Fruit fly (Drosophila melanogaster) whole organism, embryonic: ENCODE results near the gene CG15023.

Source experiments
- ATbp ChIP-seq: fragments of 200-800 bp; sonication (Bioruptor generic); optimal IDR thresholded peaks from 2 replicates; lab custom pipeline; 2017; ENCODE audit warnings: missing biosample characterization, mild to moderate bottlenecking, missing genetic modification characterization, missing genetic modification reagents
- Atf3 ChIP-seq: fragments of 200-800 bp; sonication (Bioruptor generic); optimal IDR thresholded peaks from 3 replicates; lab custom pipeline; 2016; ENCODE audit warnings: missing biosample characterization, missing genetic modification characterization
- BEAF-32 ChIP-seq: fragments of 200-800 bp; sonication (Bioruptor generic); optimal IDR thresholded peaks from 3 replicates; lab custom pipeline; 2017; ENCODE audit warnings: missing biosample characterization, missing genetic modification characterization, mild to moderate bottlenecking, moderate library complexity, missing genetic modification reagents
- CG10274 ChIP-seq: fragments of 200-800 bp; sonication (Bioruptor generic); optimal IDR thresholded peaks from 3 replicates; lab custom pipeline; 2017; ENCODE audit warnings: missing biosample characterization, mild to moderate bottlenecking, missing genetic modification characterization
- CG10321 ChIP-seq: fragments of 200-800 bp; sonication (Bioruptor generic); IDR thresholded peaks from 2 replicates; pipeline ENCODE4 v1.3.6; 2022; ENCODE audit warnings: missing biosample characterization, missing genetic modification characterization
- CG10565 ChIP-seq: fragments of 200-800 bp; sonication (Bioruptor generic); optimal IDR thresholded peaks from 3 replicates; lab custom pipeline; 2016; ENCODE audit warnings: missing biosample characterization, mild to moderate bottlenecking, missing genetic modification characterization
- CG10654 ChIP-seq: fragments of 200-800 bp; sonication (Bioruptor generic); optimal IDR thresholded peaks from 2 replicates; lab custom pipeline; 2016; ENCODE audit warnings: missing biosample characterization, missing genetic modification characterization
- CG11398 ChIP-seq: fragments of 200-800 bp; sonication (Bioruptor generic); optimal IDR thresholded peaks from 2 replicates; lab custom pipeline; 2016; ENCODE audit warnings: missing biosample characterization, missing genetic modification characterization
- CG11456 ChIP-seq: fragments of 200-800 bp; sonication (Bioruptor generic); IDR thresholded peaks from 3 replicates; pipeline ENCODE4 v1.3.6; 2022; ENCODE audit warnings: missing biosample characterization, missing genetic modification characterization
- CG11504 ChIP-seq: fragments of 200-800 bp; sonication (Bioruptor generic); optimal IDR thresholded peaks from 3 replicates; lab custom pipeline; 2019; ENCODE audit warnings: missing biosample characterization, mild to moderate bottlenecking, missing genetic modification characterization, moderate library complexity
- CG13424 ChIP-seq: fragments of 200-800 bp; sonication (Bioruptor generic); optimal IDR thresholded peaks from 2 replicates; lab custom pipeline; 2019; ENCODE audit warnings: missing biosample characterization, mild to moderate bottlenecking, missing genetic modification characterization, moderate library complexity
- CG13775 ChIP-seq: fragments of 200-800 bp; sonication (Bioruptor generic); optimal IDR thresholded peaks from 3 replicates; lab custom pipeline; 2017; ENCODE audit warnings: missing biosample characterization, mild to moderate bottlenecking, missing genetic modification characterization
- CG13894 ChIP-seq: fragments of 200-800 bp; sonication (Bioruptor generic); optimal IDR thresholded peaks from 3 replicates; lab custom pipeline; 2018; ENCODE audit warnings: missing biosample characterization, mild to moderate bottlenecking, missing genetic modification characterization, moderate library complexity
- CG1602 ChIP-seq: fragments of 200-800 bp; sonication (Bioruptor generic); optimal IDR thresholded peaks from 3 replicates; lab custom pipeline; 2016; ENCODE audit warnings: missing biosample characterization, missing genetic modification characterization
- CG2199 ChIP-seq: fragments of 200-800 bp; sonication (Bioruptor generic); IDR thresholded peaks from 3 replicates; pipeline ENCODE4 v1.3.6; 2022; ENCODE audit warnings: missing biosample characterization, missing genetic modification characterization
- CG2889 ChIP-seq: fragments of 200-800 bp; sonication (Bioruptor generic); IDR thresholded peaks from 3 replicates; pipeline ENCODE4 v1.3.6; 2022; ENCODE audit warnings: missing biosample characterization, missing genetic modification characterization
- CG31224 ChIP-seq: fragments of 200-800 bp; sonication (Bioruptor generic); IDR thresholded peaks from 2 replicates; pipeline ENCODE4 v1.3.6; 2022; ENCODE audit warnings: missing biosample characterization, missing genetic modification characterization
- CG34224 ChIP-seq: fragments of 200-800 bp; sonication (Bioruptor generic); IDR thresholded peaks from 3 replicates; pipeline ENCODE4 v1.3.6; 2022; ENCODE audit warnings: missing biosample characterization, missing genetic modification characterization; ENCODE audit not compliant: partially characterized antibody
- CG3726 ChIP-seq: fragments of 200-800 bp; sonication (Bioruptor generic); IDR thresholded peaks from 3 replicates; pipeline ENCODE4, ENCODE4 v1.3.6; 2022; ENCODE audit warnings: missing biosample characterization, missing genetic modification characterization
- CG6654 ChIP-seq: fragments of 200-800 bp; sonication (Bioruptor generic); optimal IDR thresholded peaks from 2 replicates; lab custom pipeline; 2017; ENCODE audit warnings: missing biosample characterization, mild to moderate bottlenecking, missing genetic modification characterization
- Deaf1 ChIP-seq: fragments of 200-800 bp; optimal IDR thresholded peaks from 3 replicates; lab custom pipeline; 2019; ENCODE audit warnings: missing biosample characterization, mild to moderate bottlenecking, missing genetic modification characterization, moderate library complexity
- Dek ChIP-seq: fragments of 200-800 bp; sonication (Bioruptor generic); optimal IDR thresholded peaks from 3 replicates; lab custom pipeline; 2019; ENCODE audit warnings: missing biosample characterization, mild to moderate bottlenecking, missing genetic modification characterization, moderate library complexity
- E2f1 ChIP-seq: fragments of 200-800 bp; sonication (Bioruptor generic); IDR thresholded peaks from 2 replicates; pipeline ENCODE4 v1.3.6; 2022; ENCODE audit warnings: missing biosample characterization, missing genetic modification characterization
- HLHmδ ChIP-seq: fragments of 200-800 bp; sonication (Bioruptor generic); optimal IDR thresholded peaks from 2 replicates; lab custom pipeline; 2018; ENCODE audit warnings: missing biosample characterization, mild to moderate bottlenecking, missing genetic modification characterization, moderate library complexity
- HmgZ ChIP-seq: fragments of 200-800 bp; sonication (Bioruptor generic); optimal IDR thresholded peaks from 2 replicates; lab custom pipeline; 2018; ENCODE audit warnings: missing biosample characterization, mild to moderate bottlenecking, missing genetic modification characterization
- Oli ChIP-seq: fragments of 200-800 bp; sonication (Bioruptor generic); optimal IDR thresholded peaks from 2 replicates; lab custom pipeline; 2018; ENCODE audit warnings: missing biosample characterization, mild to moderate bottlenecking, missing genetic modification characterization, moderate library complexity
- Side ChIP-seq: fragments of 200-800 bp; sonication (Bioruptor generic); optimal IDR thresholded peaks from 2 replicates; lab custom pipeline; 2016; ENCODE audit warnings: missing biosample characterization, missing genetic modification characterization
- Sox100B ChIP-seq: fragments of 200-800 bp; sonication (Bioruptor generic); optimal IDR thresholded peaks from 3 replicates; lab custom pipeline; 2018; ENCODE audit warnings: missing biosample characterization, mild to moderate bottlenecking, missing genetic modification characterization
- Stat92E ChIP-seq, 3 experiments: fragments of >200 bp in 2 of 3; fragments of 200-800 bp in 1 of 3; sonication (Bioruptor generic) in 1 of 3; optimal IDR thresholded peaks; 2 replicates each; lab custom pipeline; 2017 to 2019; ENCODE audit warnings: missing biosample characterization in 3 of 3, missing genetic modification characterization in 3 of 3, mild to moderate bottlenecking in 1 of 3, moderate library complexity in 1 of 3
- Trl ChIP-seq, 3 experiments: fragments of >200 bp in 2 of 3; fragments of 200-800 bp in 1 of 3; sonication (Bioruptor generic) in 1 of 3; optimal IDR thresholded peaks; 2 replicates in 1 of 3; 3 replicates in 2 of 3; lab custom pipeline; 2016 to 2017; ENCODE audit warnings: missing biosample characterization in 1 of 3, missing genetic modification characterization in 1 of 3
- al ChIP-seq: fragments of 200-800 bp; sonication (Bioruptor generic); IDR thresholded peaks from 2 replicates; pipeline ENCODE4 v1.3.6; 2022; ENCODE audit warnings: missing biosample characterization, missing genetic modification characterization
- ase ChIP-seq: fragments of 200-800 bp; sonication (Bioruptor generic); IDR thresholded peaks from 3 replicates; pipeline ENCODE4 v1.3.6; 2022; ENCODE audit warnings: missing biosample characterization, missing genetic modification characterization
- chinmo ChIP-seq: fragments of 200-800 bp; sonication (Bioruptor generic); IDR thresholded peaks from 4 replicates; pipeline ENCODE4 v1.3.6; 2022; ENCODE audit warnings: missing biosample characterization, missing genetic modification characterization; ENCODE audit not compliant: partially characterized antibody
- esg ChIP-seq: fragments of 200-800 bp; sonication (Bioruptor generic); conservative IDR thresholded peaks from 2 replicates; pipeline ENCODE4 v1.3.6; 2022; ENCODE audit warnings: missing biosample characterization, missing genetic modification characterization
- ewg ChIP-seq: fragments of 200-800 bp; sonication (Bioruptor generic); optimal IDR thresholded peaks from 3 replicates; lab custom pipeline; 2017; ENCODE audit warnings: mild to moderate bottlenecking, missing biosample characterization, missing genetic modification reagents, missing genetic modification characterization
- fd3F ChIP-seq: fragments of 200-800 bp; sonication (Bioruptor generic); optimal IDR thresholded peaks from 2 replicates; lab custom pipeline; 2018; ENCODE audit warnings: missing biosample characterization, mild to moderate bottlenecking, missing genetic modification characterization, moderate library complexity
- kni ChIP-seq: fragments of 200-800 bp; sonication (Bioruptor generic); optimal IDR thresholded peaks from 3 replicates; lab custom pipeline; 2017; ENCODE audit warnings: mild to moderate bottlenecking, missing biosample characterization, missing genetic modification reagents, missing genetic modification characterization
- nerfin-1 ChIP-seq: fragments of 200-800 bp; sonication (Bioruptor generic); optimal IDR thresholded peaks from 3 replicates; lab custom pipeline; 2019; ENCODE audit warnings: missing biosample characterization, mild to moderate bottlenecking, missing genetic modification characterization, moderate library complexity
- nmo ChIP-seq: fragments of 200-800 bp; sonication (Bioruptor generic); optimal IDR thresholded peaks from 2 replicates; lab custom pipeline; 2018; ENCODE audit warnings: missing biosample characterization, mild to moderate bottlenecking, missing genetic modification characterization, moderate library complexity
- sd ChIP-seq: fragments of 200-800 bp; sonication (Bioruptor generic); optimal IDR thresholded peaks from 3 replicates; lab custom pipeline; 2018; ENCODE audit warnings: missing biosample characterization, mild to moderate bottlenecking, missing genetic modification characterization, moderate library complexity
- tin ChIP-seq: fragments of 200-800 bp; sonication (Bioruptor generic); optimal IDR thresholded peaks from 3 replicates; lab custom pipeline; 2016; ENCODE audit warnings: missing biosample characterization, missing genetic modification characterization
- unc-4 ChIP-seq: fragments of 200-800 bp; sonication (Bioruptor generic); IDR thresholded peaks from 2 replicates; pipeline ENCODE4 v1.3.6; 2022; ENCODE audit warnings: missing biosample characterization, missing genetic modification characterization; ENCODE audit not compliant: partially characterized antibody
- wdn ChIP-seq: fragments of 200-800 bp; sonication (Bioruptor generic); IDR thresholded peaks from 2 replicates; pipeline ENCODE4 v1.3.6; 2022; ENCODE audit warnings: missing biosample characterization, missing genetic modification characterization
- wor ChIP-seq: fragments of 200-800 bp; sonication (Bioruptor generic); IDR thresholded peaks from 2 replicates; pipeline ENCODE4 v1.3.6; 2022; ENCODE audit warnings: missing biosample characterization, missing genetic modification characterization
- yki ChIP-seq: fragments of >200 bp; optimal IDR thresholded peaks from 3 replicates; lab custom pipeline; 2018

The CG15023 gene

dm6 chr3L:4440153-4440552 is 21.2 kb downstream of the CG15023 start (continued):
- TF ChIP-seq nerfin-1 (no peak), unc-4 (GFP tag; lab: Robert Waterston, UW) (0 out of 2 replicates have a peak, but pooled peaks have one; percentile 16), CG10274 (no peak), CG13894 (tag; lab: Kevin White, UChicago) (peak; percentile 37), HmgZ (no peak), BEAF-32 (GFP tag; lab: Kevin White, UChicago) (peak; percentile 13)

- TF ChIP-seq Deaf1: peak; percentile 57
- TF ChIP-seq sd (tag; lab: Kevin White, UChicago): peak; percentile 12
- TF ChIP-seq CG34224 (GFP tag; lab: Robert Waterston, UW): 0 out of 3 replicates have a peak, but pooled peaks have one; percentile 22
- no peak for TF ChIP-seq Atf3 (GFP tag; lab: Kevin White, UChicago)
These were observed 24.9 kb downstream of the CG15023 start, which contains the start of gene CG15021 for dm6 chr3L:4436421-4436820. CG15021 (plus strand) TSS chr3L:4436721.

- TF ChIP-seq CG2199 (GFP tag; lab: Robert Waterston, UW) (no peak), Side (GFP tag; lab: Kevin White, UChicago) (no peak), CG10654 (GFP tag; lab: Kevin White, UChicago) (no peak), CG10321 (GFP tag; lab: Robert Waterston, UW) (peak; percentile 50; the same call in 1 of the 2 replicates), CG3726 (GFP tag; lab: Robert Waterston, UW) (0 out of 3 replicates have a peak, but pooled peaks have one; percentile 29), CG2889 (GFP tag; lab: Robert Waterston, UW) (no peak), esg (GFP tag; lab: Robert Waterston, UW) (no peak), wdn (GFP tag; lab: Robert Waterston, UW) (no peak), CG1602 (no peak), chinmo (GFP tag; lab: Robert Waterston, UW) (0 out of 4 replicates have a peak, but pooled peaks have one; percentile 12), CG6654 (GFP tag; lab: Kevin White, UChicago) (no peak), CG11456 (0 out of 3 replicates have a peak, but pooled peaks have one; percentile 37), CG31224 (GFP tag; lab: Robert Waterston, UW) (no peak), HLHmδ (GFP tag; lab: Kevin White, UChicago) (peak; percentile 28), kni (GFP tag; lab: Kevin White, UChicago) (peak; percentile 50), wor (GFP tag; lab: Robert Waterston, UW) (no peak), Dek (no peak), CG13424 (tag; lab: Kevin White, UChicago) (no peak), nmo (GFP tag; lab: Kevin White, UChicago) (no peak), CG11504 (tag; lab: Kevin White, UChicago) (no peak), E2f1 (GFP tag; lab: Robert Waterston, UW) (no peak), al (GFP tag; lab: Robert Waterston, UW) (no peak), Sox100B (no peak), ewg (GFP tag; lab: Kevin White, UChicago) (peak; percentile 34), Deaf1 (peak; percentile 55), ase (no peak), CG13775 (GFP tag; lab: Kevin White, UChicago) (no peak), CG10565 (GFP tag; lab: Kevin White, UChicago) (no peak), ATbp (GFP tag; lab: Kevin White, UChicago) (no peak), CG11398 (GFP tag; lab: Kevin White, UChicago) (no peak), yki (lab: Kevin White, UChicago) (no peak), Stat92E (GFP tag; optimal IDR thresholded peaks at IDR 0.05; lab: Kevin White, UChicago) (no peak), Oli (tag; lab: Kevin White, UChicago) (no peak), Trl (optimal IDR thresholded peaks at IDR 0.05; lab: Kevin White, UChicago) (peak in 1 of 2 experiments; percentile 18), Trl (GFP tag; optimal IDR thresholded peaks at IDR 0.05; lab: Kevin White, UChicago) (no peak), fd3F (GFP tag; lab: Kevin White, UChicago) (no peak), tin (GFP tag; lab: Kevin White, UChicago) (no peak)
These were observed 30.1 kb downstream of the CG15023 start for dm6 chr3L:4431111-4431730.
